Fruit fly (Drosophila melanogaster) whole organism, wandering third instar larva: ENCODE measurements around the gene CG32073.

Experiments used
- CG9705 ChIP-seq: fragments of 200-800 bp; sonication (Bioruptor generic); optimal IDR thresholded peaks from 2 replicates; lab custom pipeline; 2018; ENCODE audit warnings: missing biosample characterization, mild to moderate bottlenecking, missing genetic modification characterization
- CrebA ChIP-seq: fragments of 200-800 bp; sonication (Bioruptor generic); optimal IDR thresholded peaks from 2 replicates; lab custom pipeline; 2016; ENCODE audit warnings: missing biosample characterization, mild to moderate bottlenecking, missing genetic modification characterization, borderline replicate concordance
- Dfd ChIP-seq: fragments of >200 bp; optimal IDR thresholded peaks from 2 replicates; lab custom pipeline; 2017; ENCODE audit warnings: missing biosample characterization, missing genetic modification characterization
- Dif ChIP-seq: fragments of 200-275, 200-300 bp; sonication (Bioruptor generic); optimal IDR thresholded peaks from 2 replicates; lab custom pipeline; 2018; ENCODE audit warnings: missing biosample characterization, missing genetic modification characterization; ENCODE audit not compliant: partially characterized antibody
- HLH106 ChIP-seq: fragments of 200-800 bp; optimal IDR thresholded peaks from 3 replicates; lab custom pipeline; 2019; ENCODE audit warnings: missing biosample characterization, mild to moderate bottlenecking, missing genetic modification characterization, moderate library complexity
- Hnf4 ChIP-seq: fragments of 200-800 bp; sonication (Bioruptor generic); optimal IDR thresholded peaks from 2 replicates; lab custom pipeline; 2016; ENCODE audit warnings: missing biosample characterization, mild to moderate bottlenecking, missing genetic modification characterization
- Hr78 ChIP-seq: fragments of >200 bp; optimal IDR thresholded peaks from 2 replicates; lab custom pipeline; 2017; ENCODE audit warnings: missing biosample characterization, missing genetic modification characterization
- Hr83 ChIP-seq: fragments of 200-300 bp; sonication (Bioruptor generic); optimal IDR thresholded peaks from 2 replicates; lab custom pipeline; 2016; ENCODE audit warnings: missing biosample characterization, mild to moderate bottlenecking, missing genetic modification characterization, moderate library complexity; ENCODE audit not compliant: poor library complexity, severe bottlenecking
- Jra ChIP-seq: sonication (Bioruptor generic); optimal IDR thresholded peaks from 2 replicates; lab custom pipeline; 2016; ENCODE audit warnings: missing biosample characterization, missing genetic modification characterization
- Myc ChIP-seq: fragments of >200 bp; optimal IDR thresholded peaks from 2 replicates; lab custom pipeline; 2017
- OdsH ChIP-seq: fragments of 200-800 bp; sonication (Bioruptor generic); optimal IDR thresholded peaks from 2 replicates; lab custom pipeline; 2016; ENCODE audit warnings: missing biosample characterization, mild to moderate bottlenecking, missing genetic modification characterization
- Rel ChIP-seq, 2 experiments: fragments of 200-800 bp; sonication (Bioruptor generic) in 1 of 2; optimal IDR thresholded peaks; 2 replicates in 1 of 2; 3 replicates in 1 of 2; lab custom pipeline; 2016 to 2019; ENCODE audit warnings: mild to moderate bottlenecking in 2 of 2, missing biosample characterization in 2 of 2, missing genetic modification characterization in 2 of 2, moderate library complexity in 1 of 2
- Sp1 ChIP-seq: fragments of 200-800 bp; sonication (Bioruptor generic); optimal IDR thresholded peaks from 3 replicates; lab custom pipeline; 2019; ENCODE audit warnings: missing biosample characterization, mild to moderate bottlenecking, missing genetic modification characterization, moderate library complexity
- br ChIP-seq: fragments of 200-800 bp; sonication (Bioruptor generic); optimal IDR thresholded peaks from 2 replicates; lab custom pipeline; 2016; ENCODE audit warnings: missing biosample characterization, missing genetic modification characterization
- dl ChIP-seq, 2 experiments: fragments of 175-275, 200-275 bp in 1 of 2; fragments of 200-275 bp in 1 of 2; sonication (Bioruptor generic); optimal IDR thresholded peaks; lab custom pipeline; 2018; ENCODE audit warnings: mild to moderate bottlenecking in 2 of 2, missing biosample characterization in 2 of 2, missing genetic modification characterization in 2 of 2, moderate library complexity in 2 of 2; ENCODE audit not compliant: partially characterized antibody in 2 of 2, insufficient read depth in 1 of 2
- dmrt93B ChIP-seq: fragments of 200-800 bp; sonication (Bioruptor generic); optimal IDR thresholded peaks from 2 replicates; lab custom pipeline; 2018; ENCODE audit warnings: missing biosample characterization, mild to moderate bottlenecking, missing genetic modification characterization
- ey ChIP-seq: fragments of 200-800 bp; sonication (Bioruptor generic); optimal IDR thresholded peaks from 2 replicates; lab custom pipeline; 2016; ENCODE audit warnings: missing biosample characterization, missing genetic modification characterization
- foxo ChIP-seq, 2 experiments: fragments of 200-800 bp; sonication (Bioruptor generic); optimal IDR thresholded peaks; 2 replicates in 1 of 2; 3 replicates in 1 of 2; lab custom pipeline; 2016 to 2017; ENCODE audit warnings: missing biosample characterization in 2 of 2, missing genetic modification characterization in 2 of 2
- fru ChIP-seq: fragments of 200-800 bp; sonication (Bioruptor generic); optimal IDR thresholded peaks from 3 replicates; lab custom pipeline; 2016; ENCODE audit warnings: missing biosample characterization, mild to moderate bottlenecking, missing genetic modification characterization
- h ChIP-seq: fragments of 200-800 bp; sonication (Bioruptor generic); optimal IDR thresholded peaks from 3 replicates; lab custom pipeline; 2016; ENCODE audit warnings: missing biosample characterization, mild to moderate bottlenecking, missing genetic modification characterization
- jim ChIP-seq: fragments of 175-275, 200-325 bp; sonication (Bioruptor generic); optimal IDR thresholded peaks from 2 replicates; lab custom pipeline; 2016; ENCODE audit warnings: missing biosample characterization, mild to moderate bottlenecking, missing genetic modification characterization
- pan ChIP-seq: fragments of >200 bp; optimal IDR thresholded peaks from 2 replicates; lab custom pipeline; 2017
- psq ChIP-seq: fragments of 200-800 bp; sonication (Bioruptor generic); optimal IDR thresholded peaks from 3 replicates; lab custom pipeline; 2017; ENCODE audit warnings: missing biosample characterization, mild to moderate bottlenecking, missing genetic modification characterization, moderate library complexity
- rgr ChIP-seq: fragments of 200-800 bp; sonication (Bioruptor generic); optimal IDR thresholded peaks from 3 replicates; lab custom pipeline; 2016; ENCODE audit warnings: missing biosample characterization, mild to moderate bottlenecking, missing genetic modification characterization
- sage ChIP-seq: fragments of 200-800 bp; sonication (Bioruptor generic); optimal IDR thresholded peaks from 2 replicates; lab custom pipeline; 2016; ENCODE audit warnings: missing biosample characterization, mild to moderate bottlenecking, missing genetic modification characterization
- sv ChIP-seq: fragments of 200-800 bp; sonication (Bioruptor generic); optimal IDR thresholded peaks from 3 replicates; lab custom pipeline; 2016; ENCODE audit warnings: missing biosample characterization, missing genetic modification characterization
- tai ChIP-seq: sonication (Bioruptor generic); optimal IDR thresholded peaks from 2 replicates; lab custom pipeline; 2016; ENCODE audit warnings: missing biosample characterization, missing genetic modification characterization
- woc ChIP-seq: sonication (Bioruptor generic); optimal IDR thresholded peaks from 2 replicates; lab custom pipeline; 2016; ENCODE audit warnings: missing biosample characterization, mild to moderate bottlenecking, missing genetic modification characterization

The CG32073 gene

dm6 chr3L:11119396-11119900 is 12.1 kb upstream of the CG32073 start:
- peak; percentile 30 for TF ChIP-seq HLH106 (tag; lab: Kevin White, UChicago)
- no peak for TF ChIP-seq Hr78 (GFP tag; lab: Kevin White, UChicago)
- peak; percentile 18 for TF ChIP-seq ey (GFP tag; lab: Kevin White, UChicago)
- TF ChIP-seq Sp1 (GFP tag; lab: Kevin White, UChicago) = no peak
- TF ChIP-seq psq (GFP tag; lab: Kevin White, UChicago) = peak; percentile 41
- peak; percentile 42 for TF ChIP-seq jim (GFP tag; lab: Kevin White, UChicago)
- TF ChIP-seq tai (GFP tag; lab: Kevin White, UChicago) = no peak
- TF ChIP-seq dmrt93B (GFP tag; lab: Kevin White, UChicago) = peak; percentile 6

- TF ChIP-seq Myc = no peak
- TF ChIP-seq dl (GFP tag; optimal IDR thresholded peaks at IDR 0.05; lab: Kevin White, UChicago; ENCODE audit: insufficient read depth in 1 of 2, partially characterized antibody in 2 of 2) = peak in 1 of 2 experiments; percentile 51
- TF ChIP-seq pan (lab: Kevin White, UChicago) = no peak
- no peak for TF ChIP-seq HLH106 (tag; lab: Kevin White, UChicago)
- TF ChIP-seq fru (GFP tag; lab: Kevin White, UChicago) = no peak
- peak; percentile 1 for TF ChIP-seq Hr83 (GFP tag; lab: Kevin White, UChicago)
- peak; percentile 27 for TF ChIP-seq rgr (GFP tag; lab: Kevin White, UChicago)
- TF ChIP-seq h (GFP tag; lab: Kevin White, UChicago) = peak; percentile 43
- TF ChIP-seq br (GFP tag; lab: Kevin White, UChicago) = no peak
- TF ChIP-seq Sp1 (GFP tag; lab: Kevin White, UChicago) = peak; percentile 16
- peak in 1 of 2 experiments; percentile 25 for TF ChIP-seq foxo (GFP tag; optimal IDR thresholded peaks at IDR 0.05; lab: Kevin White, UChicago)
- peak; percentile 23 for TF ChIP-seq CG9705 (GFP tag; lab: Kevin White, UChicago)
- TF ChIP-seq OdsH (GFP tag; lab: Kevin White, UChicago) = peak; percentile 28
- TF ChIP-seq sage (GFP tag; lab: Kevin White, UChicago) = peak; percentile 33
- TF ChIP-seq Dif (GFP tag; lab: Kevin White, UChicago) = peak; percentile 69
- TF ChIP-seq Hnf4 (GFP tag; lab: Kevin White, UChicago) = peak; percentile 11
- peak; percentile 46 for TF ChIP-seq psq (GFP tag; lab: Kevin White, UChicago)
- TF ChIP-seq sv (GFP tag; lab: Kevin White, UChicago) = peak; percentile 34
- no peak for TF ChIP-seq woc (GFP tag; lab: Kevin White, UChicago)
- peak; percentile 6 for TF ChIP-seq Jra (GFP tag; lab: Kevin White, UChicago)
Observed at dm6 chr3L:11118627-11119395, 11.4 kb upstream of the CG32073 start.

dm6 chr3L:11117733-11118132 is 10.4 kb upstream of the CG32073 start:
- no peak for TF ChIP-seq OdsH (GFP tag; lab: Kevin White, UChicago)
- no peak for TF ChIP-seq dl (GFP tag; optimal IDR thresholded peaks at IDR 0.05; lab: Kevin White, UChicago; ENCODE audit: insufficient read depth in 1 of 2, partially characterized antibody in 2 of 2)
- TF ChIP-seq h (GFP tag; lab: Kevin White, UChicago) = no peak
- TF ChIP-seq br (GFP tag; lab: Kevin White, UChicago) = no peak
- TF ChIP-seq Hr83 (GFP tag; lab: Kevin White, UChicago) = no peak
- TF ChIP-seq CrebA = no peak
- no peak for TF ChIP-seq jim (GFP tag; lab: Kevin White, UChicago)
- no peak for TF ChIP-seq Rel (GFP tag; optimal IDR thresholded peaks at IDR 0.05; lab: Kevin White, UChicago)
- no peak for TF ChIP-seq Rel (tag; optimal IDR thresholded peaks at IDR 0.05; lab: Kevin White, UChicago)
- TF ChIP-seq Dif (GFP tag; lab: Kevin White, UChicago) = no peak
- no peak for TF ChIP-seq Myc
- TF ChIP-seq Dfd (GFP tag; lab: Kevin White, UChicago) = no peak
- no peak for TF ChIP-seq woc (GFP tag; lab: Kevin White, UChicago)
- TF ChIP-seq foxo (GFP tag; optimal IDR thresholded peaks at IDR 0.05; lab: Kevin White, UChicago) = no peak
- no peak for TF ChIP-seq HLH106 (tag; lab: Kevin White, UChicago)
